Worm (Caenorhabditis elegans) whole organism, young adult: ENCODE results near the gene srlf-12.

Experiments
- akir-1 ChIP-seq: fragments of 200-800 bp; sonication (Bioruptor generic); optimal IDR thresholded peaks from 2 replicates; lab custom pipeline; 2018; ENCODE audit warnings: mild to moderate bottlenecking, missing genetic modification characterization, moderate library complexity, missing compliant biosample characterization
- ama-1 ChIP-seq, 3 experiments: fragments of 150-350 bp in 1 of 3; sonication (generic microtip) in 2 of 3; optimal IDR thresholded peaks; 2 replicates each; lab custom pipeline; 2014 to 2018; ENCODE audit warnings: missing biosample characterization in 2 of 3, missing genetic modification characterization in 2 of 3, missing genetic modification reagents in 2 of 3
- ceh-40 ChIP-seq: fragments of 200-800 bp; sonication (Bioruptor generic); IDR thresholded peaks from 2 replicates; pipeline ENCODE4 v1.3.6; 2022; ENCODE audit warnings: missing genetic modification characterization, missing compliant biosample characterization
- hmg-1.2 ChIP-seq: fragments of 200-800 bp; sonication (Bioruptor generic); IDR thresholded peaks from 2 replicates; pipeline ENCODE4 v1.3.6; 2022; ENCODE audit warnings: missing genetic modification reagents, missing genetic modification characterization, missing compliant biosample characterization
- pbrm-1 ChIP-seq: fragments of 200-800 bp; sonication (Bioruptor generic); IDR thresholded peaks from 2 replicates; pipeline ENCODE4 v1.3.6; 2022; ENCODE audit warnings: missing genetic modification reagents, missing genetic modification characterization, missing compliant biosample characterization
- ztf-26 ChIP-seq: sonication (generic microtip); optimal IDR thresholded peaks from 2 replicates; lab custom pipeline; 2017; ENCODE audit warnings: missing genetic modification characterization, missing compliant biosample characterization

ce11 chrIV:10842705-10843364, 49.1 kb downstream of the srlf-12 start, which contains the start of gene T11G6.5:
- TF ChIP-seq akir-1 (GFP tag; lab: Kevin White, UChicago) (no peak), ceh-40 (no peak), ztf-26 (tag; lab: Kevin White, UChicago) (no peak), hmg-1.2 (GFP tag; lab: Robert Waterston, UW) (peak; percentile 24; the same call in 1 of the 2 replicates), ama-1 (optimal IDR thresholded peaks at IDR 0.05; lab: Kevin White, UChicago) (no peak), ama-1 (GFP tag; optimal IDR thresholded peaks at IDR 0.05; lab: Kevin White, UChicago) (no peak), pbrm-1 (GFP tag; lab: Robert Waterston, UW) (no peak)
